Fruit fly (Drosophila melanogaster) whole organism, prepupa: ENCODE data around the gene CG42847.
A peak's percentile ranks its signal among the peaks of the same experiment; 100 is the strongest.

Experiments
- Blimp-1 ChIP-seq: fragments of 200-800 bp; sonication (Bioruptor generic); optimal IDR thresholded peaks from 3 replicates; lab custom pipeline; 2017; ENCODE audit warnings: missing biosample characterization, missing genetic modification characterization, mild to moderate bottlenecking, moderate library complexity, missing genetic modification reagents
- CG10669 ChIP-seq: fragments of 200-800 bp; sonication (Bioruptor generic); optimal IDR thresholded peaks from 3 replicates; lab custom pipeline; 2018; ENCODE audit warnings: missing biosample characterization, mild to moderate bottlenecking, missing genetic modification characterization, moderate library complexity
- CG11294 ChIP-seq: fragments of 200-800 bp; sonication (Bioruptor generic); IDR thresholded peaks from 2 replicates; pipeline ENCODE4 v1.3.6; 2022; ENCODE audit warnings: missing biosample characterization, missing genetic modification characterization
- CG11762 ChIP-seq: fragments of 200-800 bp; sonication (Bioruptor generic); optimal IDR thresholded peaks from 3 replicates; lab custom pipeline; 2016; ENCODE audit warnings: missing biosample characterization, missing genetic modification characterization; ENCODE audit not compliant: insufficient read depth
- CG11902 ChIP-seq: fragments of 200-800 bp; sonication (Bioruptor generic); optimal IDR thresholded peaks from 3 replicates; lab custom pipeline; 2016; ENCODE audit warnings: missing biosample characterization, missing genetic modification characterization
- CG15336 ChIP-seq: fragments of 200-800 bp; sonication (Bioruptor generic); IDR thresholded peaks from 2 replicates; pipeline ENCODE4 v1.3.6; 2022; ENCODE audit warnings: missing biosample characterization, missing genetic modification characterization
- CG16779 ChIP-seq: fragments of 200-800 bp; sonication (Bioruptor generic); optimal IDR thresholded peaks from 3 replicates; lab custom pipeline; 2017; ENCODE audit warnings: missing biosample characterization, mild to moderate bottlenecking, missing genetic modification characterization
- CG3032 ChIP-seq: fragments of 200-800 bp; optimal IDR thresholded peaks from 2 replicates; lab custom pipeline; 2019; ENCODE audit warnings: missing biosample characterization, mild to moderate bottlenecking, missing genetic modification characterization, moderate library complexity
- CG31627 ChIP-seq: fragments of 200-800 bp; sonication (Bioruptor generic); optimal IDR thresholded peaks from 3 replicates; lab custom pipeline; 2016; ENCODE audit warnings: missing biosample characterization, missing genetic modification characterization
- CG32006 ChIP-seq: fragments of 200-800 bp; sonication (Bioruptor generic); optimal IDR thresholded peaks from 3 replicates; lab custom pipeline; 2017; ENCODE audit warnings: missing biosample characterization, mild to moderate bottlenecking, missing genetic modification characterization
- CG34406 ChIP-seq: fragments of 200-800 bp; sonication (Bioruptor generic); optimal IDR thresholded peaks from 3 replicates; lab custom pipeline; 2016; ENCODE audit warnings: missing biosample characterization, missing genetic modification characterization
- CG4318 ChIP-seq: fragments of 200-800 bp; sonication (Bioruptor generic); optimal IDR thresholded peaks from 3 replicates; lab custom pipeline; 2017; ENCODE audit warnings: missing biosample characterization, mild to moderate bottlenecking, missing genetic modification characterization
- CG6163 ChIP-seq: fragments of 200-800 bp; sonication (Bioruptor generic); IDR thresholded peaks from 3 replicates; pipeline ENCODE4 v1.3.6; 2022; ENCODE audit warnings: missing biosample characterization, missing genetic modification characterization
- CG6276 ChIP-seq: fragments of 200-800 bp; sonication (Bioruptor generic); optimal IDR thresholded peaks from 2 replicates; lab custom pipeline; 2017; ENCODE audit warnings: missing biosample characterization, mild to moderate bottlenecking, missing genetic modification characterization
- CG6792 ChIP-seq: fragments of 200-800 bp; sonication (Bioruptor generic); optimal IDR thresholded peaks from 3 replicates; lab custom pipeline; 2016; ENCODE audit warnings: missing biosample characterization, missing genetic modification characterization
- CG6808 ChIP-seq: fragments of 200-800 bp; sonication (Bioruptor generic); optimal IDR thresholded peaks from 3 replicates; lab custom pipeline; 2017; ENCODE audit warnings: missing biosample characterization, missing genetic modification characterization, mild to moderate bottlenecking, moderate library complexity, missing genetic modification reagents
- CG6854 ChIP-seq: fragments of 200-800 bp; sonication (Bioruptor generic); optimal IDR thresholded peaks from 2 replicates; lab custom pipeline; 2017; ENCODE audit warnings: missing biosample characterization, mild to moderate bottlenecking, missing genetic modification characterization
- CG8119 ChIP-seq: fragments of 200-800 bp; sonication (Bioruptor generic); IDR thresholded peaks from 3 replicates; pipeline ENCODE4 v1.3.6; 2022; ENCODE audit warnings: missing biosample characterization, missing genetic modification characterization
- CG8319 ChIP-seq: fragments of 200-800 bp; sonication (Bioruptor generic); optimal IDR thresholded peaks from 3 replicates; lab custom pipeline; 2016; ENCODE audit warnings: missing biosample characterization, missing genetic modification characterization
- CG8632 ChIP-seq: fragments of 200-800 bp; sonication (Bioruptor generic); optimal IDR thresholded peaks from 3 replicates; lab custom pipeline; 2016; ENCODE audit warnings: missing biosample characterization, missing genetic modification characterization
- CG9139 ChIP-seq: fragments of 200-800 bp; sonication (Bioruptor generic); optimal IDR thresholded peaks from 3 replicates; lab custom pipeline; 2017; ENCODE audit warnings: missing biosample characterization, mild to moderate bottlenecking, missing genetic modification characterization
- Eip75B ChIP-seq: fragments of 200-800 bp; sonication (Bioruptor generic); optimal IDR thresholded peaks from 3 replicates; lab custom pipeline; 2016; ENCODE audit warnings: missing biosample characterization, missing genetic modification characterization
- Eip93F ChIP-seq: fragments of 200-800 bp; sonication (Bioruptor generic); optimal IDR thresholded peaks from 2 replicates; lab custom pipeline; 2016; ENCODE audit warnings: missing biosample characterization, mild to moderate bottlenecking, missing genetic modification characterization
- Ets21C ChIP-seq: fragments of 200-800 bp; sonication (Bioruptor generic); optimal IDR thresholded peaks from 3 replicates; lab custom pipeline; 2016; ENCODE audit warnings: missing biosample characterization, missing genetic modification characterization
- Ets96B ChIP-seq: fragments of 200-800 bp; optimal IDR thresholded peaks from 2 replicates; lab custom pipeline; 2019; ENCODE audit warnings: missing biosample characterization, mild to moderate bottlenecking, missing genetic modification characterization, moderate library complexity
- Gug ChIP-seq: fragments of 200-800 bp; sonication (Bioruptor generic); IDR thresholded peaks from 2 replicates; pipeline ENCODE4 v1.3.6; 2022; ENCODE audit warnings: missing biosample characterization, missing genetic modification characterization
- Hr38 ChIP-seq: sonication (Bioruptor generic); optimal IDR thresholded peaks from 2 replicates; lab custom pipeline; 2016; ENCODE audit warnings: missing biosample characterization, missing genetic modification characterization
- Hr39 ChIP-seq: fragments of 200-800 bp; sonication (Bioruptor generic); optimal IDR thresholded peaks from 2 replicates; lab custom pipeline; 2016; ENCODE audit warnings: missing biosample characterization, missing genetic modification characterization
- Hr4 ChIP-seq: fragments of 200-800 bp; sonication (Bioruptor generic); optimal IDR thresholded peaks from 3 replicates; lab custom pipeline; 2016; ENCODE audit warnings: missing biosample characterization, missing genetic modification characterization
- Lpt ChIP-seq: fragments of 200-800 bp; sonication (Bioruptor generic); optimal IDR thresholded peaks from 3 replicates; lab custom pipeline; 2016; ENCODE audit warnings: missing biosample characterization, missing genetic modification characterization
- Met ChIP-seq: fragments of 200-800 bp; sonication (Bioruptor generic); optimal IDR thresholded peaks from 3 replicates; lab custom pipeline; 2016; ENCODE audit warnings: missing biosample characterization, missing genetic modification characterization
- OdsH ChIP-seq: fragments of 200-800 bp; sonication (Bioruptor generic); optimal IDR thresholded peaks from 3 replicates; lab custom pipeline; 2016; ENCODE audit warnings: missing biosample characterization, missing genetic modification characterization
- Smox ChIP-seq: fragments of 200-800 bp; sonication (Bioruptor generic); optimal IDR thresholded peaks from 3 replicates; lab custom pipeline; 2016; ENCODE audit warnings: missing biosample characterization, missing genetic modification characterization
- Sox102F ChIP-seq: fragments of 200-800 bp; sonication (Bioruptor generic); optimal IDR thresholded peaks from 2 replicates; lab custom pipeline; 2016; ENCODE audit warnings: missing biosample characterization, mild to moderate bottlenecking, missing genetic modification characterization
- Sox14 ChIP-seq: fragments of 200-800 bp; sonication (Bioruptor generic); optimal IDR thresholded peaks from 3 replicates; lab custom pipeline; 2016; ENCODE audit warnings: missing biosample characterization, missing genetic modification characterization
- Sox15 ChIP-seq: fragments of 200-800 bp; sonication (Bioruptor generic); optimal IDR thresholded peaks from 3 replicates; lab custom pipeline; 2016; ENCODE audit warnings: missing biosample characterization, missing genetic modification characterization
- acj6 ChIP-seq: fragments of 200-800 bp; sonication (Bioruptor generic); optimal IDR thresholded peaks from 3 replicates; lab custom pipeline; 2016; ENCODE audit warnings: missing biosample characterization, missing genetic modification characterization
- cyc ChIP-seq: fragments of 200-800 bp; sonication (Bioruptor generic); optimal IDR thresholded peaks from 3 replicates; lab custom pipeline; 2016; ENCODE audit warnings: missing biosample characterization, missing genetic modification characterization
- dac ChIP-seq: fragments of 200-800 bp; sonication (Bioruptor generic); optimal IDR thresholded peaks from 2 replicates; lab custom pipeline; 2017; ENCODE audit warnings: missing biosample characterization, mild to moderate bottlenecking, missing genetic modification characterization
- dsx ChIP-seq: fragments of 200-800 bp; optimal IDR thresholded peaks from 3 replicates; lab custom pipeline; 2019; ENCODE audit warnings: missing biosample characterization, mild to moderate bottlenecking, missing genetic modification characterization, moderate library complexity; ENCODE audit not compliant: poor library complexity, severe bottlenecking
- eg ChIP-seq: fragments of 200-800 bp; sonication (Bioruptor generic); IDR thresholded peaks from 3 replicates; pipeline ENCODE4 v1.3.6; 2022; ENCODE audit warnings: missing biosample characterization, missing genetic modification characterization
- esn ChIP-seq: fragments of 200-800 bp; sonication (Bioruptor generic); optimal IDR thresholded peaks from 2 replicates; lab custom pipeline; 2016; ENCODE audit warnings: missing biosample characterization, mild to moderate bottlenecking, missing genetic modification characterization, moderate library complexity
- fd59A ChIP-seq: fragments of 200-800 bp; sonication (Bioruptor generic); optimal IDR thresholded peaks from 2 replicates; lab custom pipeline; 2017; ENCODE audit warnings: missing biosample characterization, mild to moderate bottlenecking, missing genetic modification characterization, missing genetic modification reagents
- fd85E ChIP-seq: fragments of 200-800 bp; sonication (Bioruptor generic); optimal IDR thresholded peaks from 3 replicates; lab custom pipeline; 2016; ENCODE audit warnings: missing biosample characterization, missing genetic modification characterization
- lz ChIP-seq: fragments of 200-800 bp; sonication (Bioruptor generic); optimal IDR thresholded peaks from 3 replicates; lab custom pipeline; 2016; ENCODE audit warnings: missing biosample characterization, missing genetic modification characterization
- net ChIP-seq: fragments of 200-800 bp; sonication (Bioruptor generic); optimal IDR thresholded peaks from 3 replicates; lab custom pipeline; 2016; ENCODE audit warnings: missing biosample characterization, missing genetic modification characterization
- pdm3 ChIP-seq: fragments of 200-800 bp; sonication (Bioruptor generic); optimal IDR thresholded peaks from 3 replicates; lab custom pipeline; 2016; ENCODE audit warnings: missing biosample characterization, missing genetic modification characterization
- salr ChIP-seq, 2 experiments: fragments of 200-800 bp; sonication (Bioruptor generic); optimal IDR thresholded peaks; 3 replicates each; lab custom pipeline; 2016 to 2018; ENCODE audit warnings: missing biosample characterization in 2 of 2, missing genetic modification characterization in 2 of 2, mild to moderate bottlenecking in 1 of 2
- spab ChIP-seq: fragments of 200-800 bp; sonication (Bioruptor generic); optimal IDR thresholded peaks from 2 replicates; lab custom pipeline; 2017; ENCODE audit warnings: missing biosample characterization, mild to moderate bottlenecking, missing genetic modification characterization, missing genetic modification reagents
- ss ChIP-seq, 2 experiments: fragments of 200-800 bp; sonication (Bioruptor generic); optimal IDR thresholded peaks; 2 replicates in 1 of 2; 3 replicates in 1 of 2; lab custom pipeline; 2017 to 2018; ENCODE audit warnings: mild to moderate bottlenecking in 2 of 2, missing biosample characterization in 2 of 2, missing genetic modification characterization in 2 of 2, moderate library complexity in 1 of 2
- svp ChIP-seq: fragments of 200-800 bp; sonication (Bioruptor generic); peaks from one replicate; lab custom pipeline; 2016; ENCODE audit warnings: missing biosample characterization, missing genetic modification characterization
- topi ChIP-seq: fragments of 200-800 bp; sonication (Bioruptor generic); optimal IDR thresholded peaks from 3 replicates; lab custom pipeline; 2016; ENCODE audit warnings: missing biosample characterization, missing genetic modification characterization

CG42847 gene

dm6 chr2L:9438227-9438626 is 10.6 kb downstream of the CG42847 start:
- TF ChIP-seq CG3032 (tag; lab: Kevin White, UChicago) (peak; percentile 21), Hr39 (GFP tag; lab: Kevin White, UChicago) (peak; percentile 74), CG4318 (GFP tag; lab: Kevin White, UChicago) (no peak), Blimp-1 (GFP tag; lab: Kevin White, UChicago) (no peak), eg (GFP tag; lab: Robert Waterston, UW) (peak; percentile 48; the same call in 1 of the 3 replicates), Hr4 (GFP tag; lab: Kevin White, UChicago) (peak; percentile 25), svp (GFP tag; lab: Kevin White, UChicago) (peak; percentile 82), Hr38 (GFP tag; lab: Kevin White, UChicago) (no peak), dsx (GFP tag; lab: Kevin White, UChicago) (no peak), CG31627 (peak; percentile 79), salr (GFP tag; optimal IDR thresholded peaks at IDR 0.05; lab: Kevin White, UChicago) (no peak), CG11902 (GFP tag; lab: Kevin White, UChicago) (peak; percentile 37), Smox (GFP tag; lab: Kevin White, UChicago) (peak; percentile 76), CG11762 (GFP tag; lab: Kevin White, UChicago) (peak; percentile 24), spab (peak; percentile 9), Sox102F (peak; percentile 72), OdsH (peak; percentile 55), pdm3 (GFP tag; lab: Kevin White, UChicago) (peak; percentile 53), CG6854 (GFP tag; lab: Kevin White, UChicago) (no peak), CG8319 (GFP tag; lab: Kevin White, UChicago) (no peak), topi (GFP tag; lab: Kevin White, UChicago) (peak; percentile 71), cyc (GFP tag; lab: Kevin White, UChicago) (peak; percentile 60), CG6163 (GFP tag; lab: Robert Waterston, UW) (peak; percentile 56; the same call in 1 of the 3 replicates), dac (no peak), acj6 (peak; percentile 38), CG16779 (tag; lab: Kevin White, UChicago) (no peak), Lpt (no peak), Eip93F (GFP tag; lab: Kevin White, UChicago) (no peak), CG6276 (GFP tag; lab: Kevin White, UChicago) (no peak), esn (GFP tag; lab: Kevin White, UChicago) (peak; percentile 74), Sox15 (no peak), net (peak; percentile 43), CG8632 (GFP tag; lab: Kevin White, UChicago) (no peak), CG6808 (GFP tag; lab: Kevin White, UChicago) (no peak), CG15336 (GFP tag; lab: Robert Waterston, UW) (peak; percentile 48; the same call in 1 of the 2 replicates), Ets96B (tag; lab: Kevin White, UChicago) (peak; percentile 36), fd59A (GFP tag; lab: Kevin White, UChicago) (no peak), Eip75B (peak; percentile 36), Gug (GFP tag; lab: Robert Waterston, UW) (no peak), Ets21C (GFP tag; lab: Kevin White, UChicago) (peak; percentile 64), Sox14 (GFP tag; lab: Kevin White, UChicago) (peak; percentile 26), CG10669 (GFP tag; lab: Kevin White, UChicago) (peak; percentile 32), Met (GFP tag; lab: Kevin White, UChicago) (peak; percentile 58), fd85E (GFP tag; lab: Kevin White, UChicago) (no peak), CG11294 (GFP tag; lab: Robert Waterston, UW) (peak; percentile 46; the same call in 1 of the 2 replicates), ss (GFP tag; optimal IDR thresholded peaks at IDR 0.05; lab: Kevin White, UChicago) (peak in 1 of 2 experiments; percentile 17), CG34406 (GFP tag; lab: Kevin White, UChicago) (peak; percentile 39), CG9139 (GFP tag; lab: Kevin White, UChicago) (no peak), CG6792 (peak; percentile 54), CG8119 (GFP tag; lab: Robert Waterston, UW) (peak; percentile 42; the same call in 2 of the 3 replicates), lz (peak; percentile 77), CG32006 (GFP tag; lab: Kevin White, UChicago) (peak; percentile 42)
